Worm (Caenorhabditis elegans) whole organism, midembryonic: ENCODE data around the gene mrpl-44.
A peak's percentile ranks its signal among the peaks of the same experiment; 100 is the strongest.

Experiments
- T22C8.4 ChIP-seq: fragments of 200-800 bp; sonication (Bioruptor generic); IDR thresholded peaks from 2 replicates; pipeline ENCODE4 v1.3.6; 2022; ENCODE audit warnings: missing genetic modification characterization, missing compliant biosample characterization
- cog-1 ChIP-seq: sonication (generic microtip); optimal IDR thresholded peaks from 2 replicates; lab custom pipeline; 2016; ENCODE audit warnings: missing genetic modification characterization, missing compliant biosample characterization
- flt-1 ChIP-seq: fragments of 200-800 bp; sonication (Bioruptor generic); IDR thresholded peaks from 2 replicates; pipeline ENCODE4 v1.3.6; 2022; ENCODE audit warnings: missing genetic modification characterization, missing compliant biosample characterization
- klf-2 ChIP-seq: fragments of 200-800 bp; sonication (Bioruptor generic); conservative IDR thresholded peaks from 2 replicates; pipeline ENCODE4 v1.3.6; 2022; ENCODE audit warnings: missing genetic modification reagents, missing genetic modification characterization, missing compliant biosample characterization
- med-1 ChIP-seq: sonication (generic microtip); optimal IDR thresholded peaks from 2 replicates; lab custom pipeline; 2017; ENCODE audit warnings: missing genetic modification characterization, mild to moderate bottlenecking, missing compliant biosample characterization, antibody characterized with exemption, missing genetic modification reagents; ENCODE audit not compliant: insufficient read depth
- ref-1 ChIP-seq: fragments of 200-800 bp; sonication (Bioruptor generic); conservative IDR thresholded peaks from 2 replicates; pipeline ENCODE4 v1.3.6; 2022; ENCODE audit warnings: missing genetic modification reagents, missing genetic modification characterization, missing compliant biosample characterization
- tab-1 ChIP-seq: fragments of 200-800 bp; sonication (Bioruptor generic); IDR thresholded peaks from 2 replicates; pipeline ENCODE4 v1.3.6; 2022; ENCODE audit warnings: missing genetic modification characterization, missing compliant biosample characterization
- ztf-23 ChIP-seq: fragments of 200-800 bp; sonication (Bioruptor generic); IDR thresholded peaks from 2 replicates; pipeline ENCODE4 v1.3.6; 2022; ENCODE audit warnings: missing genetic modification reagents, missing genetic modification characterization, missing compliant biosample characterization
- ztf-29 ChIP-seq: fragments of 200-800 bp; sonication (Bioruptor generic); IDR thresholded peaks from 2 replicates; pipeline ENCODE4 v1.3.6; 2022; ENCODE audit warnings: missing genetic modification reagents, missing genetic modification characterization, missing compliant biosample characterization

The mrpl-44 gene

ce11 chrIII:9114649-9115048 lies 25.5 kb upstream of the mrpl-44 start, which contains the start of gene ZK512.1:
Gene ZK512.1, plus strand, starts transcription at chrIII:9114949.
- TF ChIP-seq med-1 (no peak), cog-1 (no peak), klf-2 (GFP tag; lab: Robert Waterston, UW) (no peak), ztf-23 (no peak), tab-1 (no peak), flt-1 (GFP tag; lab: Robert Waterston, UW) (no peak), ztf-29 (GFP tag; lab: Robert Waterston, UW) (no peak), T22C8.4 (GFP tag; lab: Robert Waterston, UW) (no peak), ref-1 (GFP tag; lab: Robert Waterston, UW) (no peak)

DNA sequence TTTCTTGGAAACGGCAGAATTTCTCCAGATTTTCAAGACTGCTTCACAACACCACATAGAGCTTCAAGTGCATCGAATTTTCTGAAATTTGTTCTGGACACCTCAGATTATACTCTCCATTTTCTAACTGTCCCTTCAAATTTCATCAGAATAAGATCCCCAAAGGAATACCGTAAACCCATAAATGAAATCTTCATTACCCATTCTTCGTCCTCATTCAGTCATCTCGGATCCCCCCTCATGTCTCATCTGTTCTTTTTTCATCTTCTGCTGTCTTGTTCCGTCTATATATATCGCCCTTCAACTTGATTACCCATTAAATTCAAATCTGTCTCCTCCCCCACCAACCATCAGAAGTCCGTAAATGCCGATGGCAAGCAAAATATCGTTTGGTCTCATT lies 24.9 kb upstream of the mrpl-44 start:
- TF ChIP-seq flt-1 (GFP tag; lab: Robert Waterston, UW) (peak; percentile 44; the same call in 1 of the 2 replicates), tab-1 (no peak)

ce11 chrIII:9112479-9112878 lies 23.3 kb upstream of the mrpl-44 start:
- peak; percentile 55; the same call in 1 of the 2 replicates for TF ChIP-seq tab-1
- no peak for TF ChIP-seq cog-1

ce11 chrIII:9110914-9111313 lies 21.7 kb upstream of the mrpl-44 start:
- TF ChIP-seq klf-2 (GFP tag; lab: Robert Waterston, UW) (0 out of 2 replicates have a peak, but pooled peaks have one; percentile 43), ztf-23 (0 out of 2 replicates have a peak, but pooled peaks have one; percentile 49), T22C8.4 (GFP tag; lab: Robert Waterston, UW) (0 out of 2 replicates have a peak, but pooled peaks have one; percentile 34), ztf-29 (GFP tag; lab: Robert Waterston, UW) (peak; percentile 28; the same call in 1 of the 2 replicates), flt-1 (GFP tag; lab: Robert Waterston, UW) (peak; percentile 87)

DNA sequence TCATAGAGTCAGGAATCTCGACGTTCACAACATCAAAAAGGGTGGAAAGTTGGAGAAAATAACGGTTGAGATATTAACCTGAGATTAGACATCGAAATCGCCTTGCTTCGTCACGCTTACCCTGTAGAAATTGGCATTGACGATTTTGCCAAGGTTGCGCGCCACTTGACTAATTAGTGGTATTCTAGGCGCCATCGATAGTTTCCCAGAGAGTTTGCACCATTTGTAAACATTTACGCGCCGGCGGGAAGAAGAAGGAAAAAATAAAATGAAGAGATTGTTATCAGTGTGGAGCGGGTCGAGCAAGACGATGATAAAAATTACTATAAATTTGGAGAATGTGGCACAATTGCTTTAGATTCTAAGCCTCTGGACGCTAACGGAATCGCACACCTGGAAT lies 21.1 kb upstream of the mrpl-44 start:
- TF ChIP-seq med-1 (no peak), T22C8.4 (GFP tag; lab: Robert Waterston, UW) (no peak), ztf-29 (GFP tag; lab: Robert Waterston, UW) (no peak), klf-2 (GFP tag; lab: Robert Waterston, UW) (no peak), flt-1 (GFP tag; lab: Robert Waterston, UW) (no peak), ztf-23 (no peak), cog-1 (no peak), tab-1 (no peak), ref-1 (GFP tag; lab: Robert Waterston, UW) (no peak)

DNA sequence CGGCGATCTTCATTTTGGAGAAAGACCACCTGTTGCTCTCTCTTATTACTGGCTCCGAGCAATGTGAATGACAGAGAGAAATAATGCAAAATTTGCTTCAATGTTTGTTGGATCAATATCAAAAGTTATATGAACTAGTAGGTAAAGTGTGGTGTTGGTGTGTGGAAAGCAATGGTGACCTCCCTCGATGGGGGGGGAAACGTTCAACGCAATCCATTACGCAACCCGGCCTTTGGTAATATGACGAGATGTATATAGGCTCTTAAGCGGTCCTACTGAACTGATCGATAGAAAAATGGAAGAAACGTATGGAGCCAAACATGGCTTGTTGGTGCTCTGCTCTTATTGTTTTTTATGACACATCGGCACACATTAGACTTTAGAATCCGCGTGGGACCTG lies 20.6 kb upstream of the mrpl-44 start:
- TF ChIP-seq tab-1: no peak
- TF ChIP-seq cog-1: no peak
- TF ChIP-seq med-1: no peak
- TF ChIP-seq ref-1 (GFP tag; lab: Robert Waterston, UW): no peak
- TF ChIP-seq T22C8.4 (GFP tag; lab: Robert Waterston, UW): no peak; the same call in 1 of the 2 replicates
- TF ChIP-seq klf-2 (GFP tag; lab: Robert Waterston, UW): no peak
- TF ChIP-seq ztf-23: no peak
- no peak for TF ChIP-seq ztf-29 (GFP tag; lab: Robert Waterston, UW)
- no peak for TF ChIP-seq flt-1 (GFP tag; lab: Robert Waterston, UW)

DNA sequence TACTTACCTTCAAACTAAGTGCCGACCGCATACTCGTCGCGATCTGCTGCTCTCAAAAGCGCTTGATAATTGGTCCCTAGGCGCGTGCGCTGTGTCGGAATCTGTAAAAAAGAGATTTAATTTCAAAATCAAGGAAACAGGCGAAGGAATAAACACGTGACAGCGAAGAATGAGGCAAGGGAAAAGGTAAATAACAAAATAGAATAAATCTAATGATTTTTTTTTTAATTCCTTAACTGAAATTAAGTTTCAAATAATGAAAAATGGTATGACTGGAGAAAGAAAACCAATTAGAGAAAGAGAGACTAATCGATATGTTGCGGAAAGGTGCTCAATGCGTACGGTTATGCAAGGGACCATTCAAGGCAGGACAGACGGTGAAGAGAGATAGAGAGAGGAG lies 20.0 kb upstream of the mrpl-44 start, which contains the start of gene cya-1:
TSS of gene cya-1 (minus strand) at position 101 of the 400 bp plus-strand sequence.
- TF ChIP-seq ztf-23: no peak
- TF ChIP-seq cog-1: no peak

DNA sequence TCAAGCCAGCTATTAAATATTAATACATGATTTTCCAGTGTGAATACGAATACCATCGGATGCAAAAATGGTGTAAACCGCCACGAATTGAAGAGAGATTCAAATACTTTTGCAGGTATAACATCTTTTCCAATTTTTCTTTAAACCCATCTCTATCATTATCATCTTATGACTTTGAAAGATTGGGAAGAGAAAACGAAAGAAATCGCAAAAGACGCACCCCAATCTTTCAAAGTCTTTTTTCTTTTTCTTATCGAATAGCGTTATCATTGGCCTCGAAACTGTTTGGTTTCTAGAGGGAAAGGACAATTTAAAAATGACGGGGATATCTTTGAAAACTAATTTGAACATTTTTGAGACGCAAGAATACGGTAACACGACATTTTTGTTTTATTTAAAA lies 16.5 kb upstream of the mrpl-44 start:
- TF ChIP-seq ztf-29 (GFP tag; lab: Robert Waterston, UW) (no peak), T22C8.4 (GFP tag; lab: Robert Waterston, UW) (no peak), flt-1 (GFP tag; lab: Robert Waterston, UW) (no peak), ref-1 (GFP tag; lab: Robert Waterston, UW) (no peak), tab-1 (no peak), klf-2 (GFP tag; lab: Robert Waterston, UW) (no peak), cog-1 (no peak), ztf-23 (no peak), med-1 (no peak)

DNA sequence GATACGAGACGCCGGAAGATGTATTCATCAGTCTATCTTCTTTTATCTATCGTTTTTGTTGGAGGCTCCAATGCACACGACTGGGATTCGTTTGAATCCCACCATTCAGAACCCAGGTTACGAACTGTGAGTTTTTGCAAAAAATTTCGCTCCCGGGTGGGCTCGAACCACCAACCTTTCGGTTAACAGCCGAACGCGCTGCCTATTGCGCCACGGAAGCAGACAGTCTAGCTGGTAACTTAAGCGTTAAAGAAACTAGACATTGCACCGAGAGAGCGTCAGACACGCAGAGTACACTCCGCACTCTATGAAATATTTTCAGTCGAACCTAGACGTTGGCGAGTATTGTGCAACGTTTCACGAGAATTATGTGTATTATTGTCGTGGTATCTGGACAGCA lies 14.9 kb upstream of the mrpl-44 start:
- TF ChIP-seq med-1: no peak
- TF ChIP-seq ztf-23: peak; percentile 81
- TF ChIP-seq tab-1: peak; percentile 87
- 0 out of 2 replicates have a peak, but pooled peaks have one; percentile 59 for TF ChIP-seq klf-2 (GFP tag; lab: Robert Waterston, UW)
- TF ChIP-seq flt-1 (GFP tag; lab: Robert Waterston, UW): peak; percentile 92
- no peak for TF ChIP-seq cog-1
- peak; percentile 40; the same call in 1 of the 2 replicates for TF ChIP-seq ztf-29 (GFP tag; lab: Robert Waterston, UW)
- TF ChIP-seq ref-1 (GFP tag; lab: Robert Waterston, UW): peak; percentile 62
- TF ChIP-seq T22C8.4 (GFP tag; lab: Robert Waterston, UW): peak; percentile 72

ce11 chrIII:9103643-9104042 lies 14.5 kb upstream of the mrpl-44 start, which contains the start of gene dos-1:
Gene dos-1, plus strand, starts transcription at chrIII:9103943.
- no peak for TF ChIP-seq tab-1
- no peak for TF ChIP-seq ztf-29 (GFP tag; lab: Robert Waterston, UW)
- no peak for TF ChIP-seq T22C8.4 (GFP tag; lab: Robert Waterston, UW)
- no peak for TF ChIP-seq ztf-23
- no peak for TF ChIP-seq med-1
- no peak for TF ChIP-seq klf-2 (GFP tag; lab: Robert Waterston, UW)
- no peak for TF ChIP-seq flt-1 (GFP tag; lab: Robert Waterston, UW)
- no peak for TF ChIP-seq ref-1 (GFP tag; lab: Robert Waterston, UW)
- TF ChIP-seq cog-1: no peak

- TF ChIP-seq cog-1 (no peak), ref-1 (GFP tag; lab: Robert Waterston, UW) (no peak), flt-1 (GFP tag; lab: Robert Waterston, UW) (no peak), ztf-29 (GFP tag; lab: Robert Waterston, UW) (no peak), T22C8.4 (GFP tag; lab: Robert Waterston, UW) (no peak), klf-2 (GFP tag; lab: Robert Waterston, UW) (no peak), tab-1 (no peak), med-1 (no peak)
Measured at ce11 chrIII:9101212-9101611, 12.0 kb upstream of the mrpl-44 start, which contains the start of gene ZK507.1. Gene ZK507.1, minus strand, starts transcription at chrIII:9101312.
